Fruit fly (Drosophila melanogaster): ENCODE data around the gene Brd8.
A peak's percentile ranks its signal among the peaks of the same experiment; 100 is the strongest.

Brd8 gene

DNA sequence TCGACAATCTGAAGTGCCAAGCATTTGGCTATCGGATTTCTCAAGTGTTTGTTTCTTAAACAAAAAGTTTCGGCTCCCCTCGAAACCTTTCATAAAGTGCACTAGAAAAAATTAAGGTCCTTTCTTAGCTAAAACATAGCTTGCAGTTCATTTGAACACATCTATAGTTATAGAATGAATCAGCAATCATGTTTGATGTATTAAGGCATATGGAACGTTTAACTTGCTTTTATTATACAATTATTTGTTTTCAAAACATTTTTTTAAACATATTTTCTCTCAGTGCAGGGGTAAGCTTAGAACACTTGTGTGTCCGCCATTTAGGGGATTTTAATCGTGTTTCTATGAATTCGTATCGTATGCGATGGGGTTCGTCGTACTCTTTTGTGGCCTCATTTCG is 51.3 kb downstream of the Brd8 start (continued):
- no peak for TF ChIP-seq CG15514 (GFP tag; optimal IDR thresholded peaks at IDR 0.05)
- TF ChIP-seq HLH3B (GFP tag; IDR thresholded peaks at IDR 0.05): peak; percentile 35; the same call in 1 of the 2 replicates
- TF ChIP-seq CoRest (tag; optimal IDR thresholded peaks at IDR 0.05): peak; percentile 83
- TF ChIP-seq CG6654 (GFP tag; optimal IDR thresholded peaks at IDR 0.05): peak; percentile 21
- peak; percentile 92 for TF ChIP-seq dmrt11E (tag; optimal IDR thresholded peaks at IDR 0.05)
- peak in 1 of 3 experiments; percentile 86 for TF ChIP-seq lola (GFP tag; optimal IDR thresholded peaks at IDR 0.05)
- no peak for TF ChIP-seq CG15073 (GFP tag; optimal IDR thresholded peaks at IDR 0.05)
- peak; percentile 41 for TF ChIP-seq CHES-1-like (GFP tag; optimal IDR thresholded peaks at IDR 0.05)
- TF ChIP-seq pum (GFP tag; optimal IDR thresholded peaks at IDR 0.05): peak; percentile 54
- peak; percentile 66 for TF ChIP-seq Camta (GFP tag; optimal IDR thresholded peaks at IDR 0.05)
- TF ChIP-seq tap (tag; optimal IDR thresholded peaks at IDR 0.05): peak; percentile 73
- TF ChIP-seq ci (GFP tag; IDR thresholded peaks at IDR 0.05): peak; percentile 83
- TF ChIP-seq ttk (GFP tag; IDR thresholded peaks at IDR 0.05): peak; percentile 26; the same call in 1 of the 2 replicates
- TF ChIP-seq stc (GFP tag; IDR thresholded peaks at IDR 0.05): peak; percentile 54; the same call in 1 of the 2 replicates
- TF ChIP-seq CG17359 (tag; optimal IDR thresholded peaks at IDR 0.05): peak; percentile 73
- TF ChIP-seq CG4404 (GFP tag; IDR thresholded peaks at IDR 0.05): peak; percentile 44; the same call in 1 of the 2 replicates
- peak; percentile 57 for TF ChIP-seq CG4820 (GFP tag; optimal IDR thresholded peaks at IDR 0.05)
- TF ChIP-seq Atf6 (GFP tag; IDR thresholded peaks at IDR 0.05): peak; percentile 22; the same call in 1 of the 2 replicates
- peak; percentile 60 for TF ChIP-seq CG17385 (GFP tag; optimal IDR thresholded peaks at IDR 0.05)
- TF ChIP-seq CrebB (tag; optimal IDR thresholded peaks at IDR 0.05): peak; percentile 5
- peak; percentile 1 for TF ChIP-seq fd3F (GFP tag; optimal IDR thresholded peaks at IDR 0.05)
- peak; percentile 39; the same call in 1 of the 2 replicates for TF ChIP-seq peb (GFP tag; IDR thresholded peaks at IDR 0.05)
- peak; percentile 68 for TF ChIP-seq zen (tag; optimal IDR thresholded peaks at IDR 0.05)
- TF ChIP-seq Tbp (GFP tag; optimal IDR thresholded peaks at IDR 0.05): no peak
- TF ChIP-seq Max (GFP tag; optimal IDR thresholded peaks at IDR 0.05): peak; percentile 10
- peak; percentile 27 for TF ChIP-seq Ets97D (GFP tag; optimal IDR thresholded peaks at IDR 0.05)
- TF ChIP-seq ind (GFP tag; optimal IDR thresholded peaks at IDR 0.05): peak; percentile 43
- peak; percentile 26 for TF ChIP-seq Jarid2 (GFP tag; optimal IDR thresholded peaks at IDR 0.05)
- peak; percentile 41 for TF ChIP-seq CG18764 (GFP tag; optimal IDR thresholded peaks at IDR 0.05)
- peak; percentile 88 for TF ChIP-seq CG17829 (tag; optimal IDR thresholded peaks at IDR 0.05)
- no peak for TF ChIP-seq CG34224 (GFP tag; IDR thresholded peaks at IDR 0.05; ENCODE audit: partially characterized antibody)
- TF ChIP-seq Dref (GFP tag; IDR thresholded peaks at IDR 0.05): no peak
- TF ChIP-seq scrt (GFP tag; optimal IDR thresholded peaks at IDR 0.05): peak; percentile 33
- peak; percentile 50 for TF ChIP-seq lilli (GFP tag; optimal IDR thresholded peaks at IDR 0.05)
- TF ChIP-seq abd-A (tag; optimal IDR thresholded peaks at IDR 0.05): no peak
- peak; percentile 4 for TF ChIP-seq Sry-δ (GFP tag; optimal IDR thresholded peaks at IDR 0.05)
- peak; percentile 12 for TF ChIP-seq btn (GFP tag; optimal IDR thresholded peaks at IDR 0.05)
- TF ChIP-seq sqz (GFP tag; optimal IDR thresholded peaks at IDR 0.05): peak; percentile 44
- peak in 1 of 3 experiments; percentile 89 for TF ChIP-seq Stat92E (GFP tag; optimal IDR thresholded peaks at IDR 0.05)
- TF ChIP-seq Neu2 (GFP tag; optimal IDR thresholded peaks at IDR 0.05; ENCODE audit: borderline replicate concordance): no peak
- no peak for TF ChIP-seq CG1792 (GFP tag; optimal IDR thresholded peaks at IDR 0.05)
- peak; percentile 39 to 81 for TF ChIP-seq chif (GFP tag; optimal IDR thresholded peaks at IDR 0.05)
- peak; percentile 75 for TF ChIP-seq Oli (tag; optimal IDR thresholded peaks at IDR 0.05)
- TF ChIP-seq CG30020 (tag; optimal IDR thresholded peaks at IDR 0.05): peak; percentile 33
- TF ChIP-seq CG33557 (GFP tag; optimal IDR thresholded peaks at IDR 0.05): peak; percentile 82
- TF ChIP-seq Hr51 (GFP tag; optimal IDR thresholded peaks at IDR 0.05): peak in 1 of 2 experiments; percentile 63
- no peak for TF ChIP-seq bigmax (GFP tag; optimal IDR thresholded peaks at IDR 0.05)
- no peak for TF ChIP-seq gro (GFP tag; optimal IDR thresholded peaks at IDR 0.05)
- TF ChIP-seq NC2α (GFP tag; optimal IDR thresholded peaks at IDR 0.05): peak; percentile 53
- TF ChIP-seq mirr (GFP tag; optimal IDR thresholded peaks at IDR 0.05): no peak
